Worm (Caenorhabditis elegans) whole organism, young adult: Measurements from ENCODE around the gene lir-1.

ENCODE experiments used
- F33H1.4 ChIP-seq: fragments of 200-800 bp; sonication (Bioruptor generic); IDR thresholded peaks from 2 replicates; pipeline ENCODE4 v1.3.6; 2022; ENCODE audit warnings: missing genetic modification reagents, missing genetic modification characterization, missing compliant biosample characterization
- F57C9.4 ChIP-seq: sonication (generic microtip); optimal IDR thresholded peaks from 2 replicates; lab custom pipeline; 2017; ENCODE audit warnings: mild to moderate bottlenecking, missing genetic modification characterization, missing compliant biosample characterization
- K12H6.12 ChIP-seq: fragments of 200-800 bp; sonication (Bioruptor generic); optimal IDR thresholded peaks from 2 replicates; lab custom pipeline; 2018; ENCODE audit warnings: mild to moderate bottlenecking, missing genetic modification characterization, missing compliant biosample characterization
- mxl-1 ChIP-seq: sonication (generic microtip); optimal IDR thresholded peaks from 2 replicates; lab custom pipeline; 2016; ENCODE audit warnings: missing genetic modification characterization, missing compliant biosample characterization
- nfya-1 ChIP-seq: sonication (generic microtip); optimal IDR thresholded peaks from 2 replicates; lab custom pipeline; 2017; ENCODE audit warnings: antibody characterized with exemption, missing compliant biosample characterization, missing genetic modification characterization, borderline replicate concordance; ENCODE audit not compliant: insufficient read depth

ce11 chrII:7718491-7718890, 46.7 kb downstream of the lir-1 start, which contains the start of gene cpna-5:
- TF ChIP-seq mxl-1, result no peak
- TF ChIP-seq F33H1.4 (GFP tag; lab: Robert Waterston, UW), result no peak
- no peak for TF ChIP-seq F57C9.4
- TF ChIP-seq nfya-1 (tag; lab: Kevin White, UChicago), result no peak
- no peak for TF ChIP-seq K12H6.12 (tag; lab: Kevin White, UChicago)
